Fruit fly (Drosophila melanogaster): ENCODE measurements around the gene CG11357.

CG11357 gene

dm6 chr3L:4541573-4542371 lies at the start of gene CG11357 (continued):
- TF ChIP-seq salm (tag; optimal IDR thresholded peaks at IDR 0.05), result peak; percentile 99
- TF ChIP-seq Sry-δ (GFP tag; optimal IDR thresholded peaks at IDR 0.05), result peak; percentile 73
- peak; percentile 67 for TF ChIP-seq Sry-β (GFP tag; optimal IDR thresholded peaks at IDR 0.05)
- peak; percentile 87 for TF ChIP-seq Adf1 (GFP tag; IDR thresholded peaks at IDR 0.05)
- TF ChIP-seq CG9437 (GFP tag; optimal IDR thresholded peaks at IDR 0.05), result peak; percentile 93
- peak; percentile 64 for TF ChIP-seq Ets97D (GFP tag; optimal IDR thresholded peaks at IDR 0.05)
- TF ChIP-seq Antp (GFP tag; optimal IDR thresholded peaks at IDR 0.05), result peak; percentile 74
- peak; percentile 89 for TF ChIP-seq kay (GFP tag; optimal IDR thresholded peaks at IDR 0.05)
- TF ChIP-seq CG6689 (GFP tag; IDR thresholded peaks at IDR 0.05), result peak; percentile 99
- peak; percentile 96 for TF ChIP-seq jigr1 (GFP tag; IDR thresholded peaks at IDR 0.05)
- TF ChIP-seq CG17912 (GFP tag; optimal IDR thresholded peaks at IDR 0.05), result peak; percentile 90
- TF ChIP-seq CG17568 (GFP tag; optimal IDR thresholded peaks at IDR 0.05), result peak; percentile 98
- peak; percentile 99 for TF ChIP-seq ara (GFP tag; IDR thresholded peaks at IDR 0.05)
- peak; percentile 99 for TF ChIP-seq CG34422 (GFP tag; IDR thresholded peaks at IDR 0.05)
- no peak for TF ChIP-seq prd (optimal IDR thresholded peaks at IDR 0.05)
- TF ChIP-seq prd (GFP tag; IDR thresholded peaks at IDR 0.05), result peak; percentile 99
- TF ChIP-seq CG6272 (GFP tag; IDR thresholded peaks at IDR 0.05), result peak; percentile 99
- TF ChIP-seq crol (GFP tag; IDR thresholded peaks at IDR 0.05), result peak; percentile 81
- peak; percentile 98 for TF ChIP-seq danr (GFP tag; IDR thresholded peaks at IDR 0.05)
- TF ChIP-seq CG8281 (tag; optimal IDR thresholded peaks at IDR 0.05), result peak; percentile 94
- TF ChIP-seq E2f1 (GFP tag; IDR thresholded peaks at IDR 0.05), result peak; percentile 99
- peak; percentile 98 for TF ChIP-seq Hr3 (GFP tag; optimal IDR thresholded peaks at IDR 0.05)
- TF ChIP-seq fd96Cb (tag; optimal IDR thresholded peaks at IDR 0.05), result peak; percentile 98
- peak; percentile 96 for TF ChIP-seq CG11696 (GFP tag; IDR thresholded peaks at IDR 0.05)
- peak; percentile 98 for TF ChIP-seq CG10366 (GFP tag; IDR thresholded peaks at IDR 0.05)
- TF ChIP-seq B-H1 (GFP tag; IDR thresholded peaks at IDR 0.05), result peak; percentile 98
- TF ChIP-seq Hr51 (GFP tag; optimal IDR thresholded peaks at IDR 0.05), result peak; percentile 90 to 99
- TF ChIP-seq YL-1 (GFP tag; optimal IDR thresholded peaks at IDR 0.05), result peak; percentile 93
- TF ChIP-seq Mrtf (GFP tag; IDR thresholded peaks at IDR 0.05), result peak; percentile 98
- peak; percentile 98 for TF ChIP-seq nerfin-1 (tag; optimal IDR thresholded peaks at IDR 0.05)
- TF ChIP-seq CG1529 (GFP tag; optimal IDR thresholded peaks at IDR 0.05), result peak; percentile 96
- TF ChIP-seq tio (GFP tag; optimal IDR thresholded peaks at IDR 0.05), result peak; percentile 95
- TF ChIP-seq dmrt99B (tag; optimal IDR thresholded peaks at IDR 0.05), result peak; percentile 99
- TF ChIP-seq Hey (tag; optimal IDR thresholded peaks at IDR 0.05), result peak; percentile 83
- TF ChIP-seq zfh1 (GFP tag; IDR thresholded peaks at IDR 0.05), result peak; percentile 98
- peak; percentile 99 for TF ChIP-seq CG9932 (GFP tag; IDR thresholded peaks at IDR 0.05)
- TF ChIP-seq sc (optimal IDR thresholded peaks at IDR 0.05), result no peak
- peak; percentile 94 for TF ChIP-seq sc (GFP tag; optimal IDR thresholded peaks at IDR 0.05)
- TF ChIP-seq vvl (GFP tag; IDR thresholded peaks at IDR 0.05), result peak; percentile 100
- peak; percentile 94 for TF ChIP-seq CG34376 (GFP tag; optimal IDR thresholded peaks at IDR 0.05)
- TF ChIP-seq Hmx (GFP tag; optimal IDR thresholded peaks at IDR 0.05), result peak; percentile 58
- TF ChIP-seq CG18011 (GFP tag; optimal IDR thresholded peaks at IDR 0.05), result peak; percentile 89
- TF ChIP-seq Mad (GFP tag; optimal IDR thresholded peaks at IDR 0.05), result peak; percentile 93
- peak; percentile 70 for TF ChIP-seq bigmax (GFP tag; optimal IDR thresholded peaks at IDR 0.05)
- TF ChIP-seq sr (GFP tag; IDR thresholded peaks at IDR 0.05), result peak; percentile 89
- TF ChIP-seq psq (GFP tag; optimal IDR thresholded peaks at IDR 0.05), result peak; percentile 91
- TF ChIP-seq CG3726 (GFP tag; IDR thresholded peaks at IDR 0.05), result peak; percentile 97
- peak; percentile 98 for TF ChIP-seq CG14667 (GFP tag; IDR thresholded peaks at IDR 0.05)
- TF ChIP-seq pum (GFP tag; optimal IDR thresholded peaks at IDR 0.05), result peak; percentile 83
- peak; percentile 86 for TF ChIP-seq CG10321 (GFP tag; IDR thresholded peaks at IDR 0.05)
- peak; percentile 99 for TF ChIP-seq H15 (GFP tag; IDR thresholded peaks at IDR 0.05)

Measured in whole organism, embryonic.